Worm (Caenorhabditis elegans) whole organism, L1 larva: Measurements from ENCODE around the gene R03G8.3.

Experiments used
- F16B12.6 ChIP-seq: fragments of 150-350 bp; optimal IDR thresholded peaks from 2 replicates; lab custom pipeline; 2014; ENCODE audit warnings: missing biosample characterization, missing genetic modification characterization
- Y116A8C.19 ChIP-seq: sonication (generic microtip); optimal IDR thresholded peaks from 2 replicates; lab custom pipeline; 2016; ENCODE audit warnings: missing compliant biosample characterization, missing genetic modification characterization, borderline replicate concordance
- aha-1 ChIP-seq: fragments of 150-350 bp; optimal IDR thresholded peaks from 2 replicates; lab custom pipeline; 2014; ENCODE audit warnings: missing biosample characterization, missing genetic modification characterization
- aly-2 ChIP-seq: fragments of 150-350 bp; optimal IDR thresholded peaks from 2 replicates; lab custom pipeline; 2014; ENCODE audit warnings: missing biosample characterization, missing genetic modification characterization
- ama-1 ChIP-seq: fragments of 150-350 bp; optimal IDR thresholded peaks from 2 replicates; lab custom pipeline; 2014
- ceh-63 ChIP-seq: fragments of 200-800 bp; sonication (Bioruptor generic); optimal IDR thresholded peaks from 2 replicates; lab custom pipeline; 2018; ENCODE audit warnings: mild to moderate bottlenecking, missing genetic modification characterization, missing compliant biosample characterization
- ceh-90 ChIP-seq: sonication (generic microtip); optimal IDR thresholded peaks from 2 replicates; lab custom pipeline; 2016; ENCODE audit warnings: missing genetic modification characterization, missing compliant biosample characterization
- dsc-1 ChIP-seq: sonication (generic microtip); optimal IDR thresholded peaks from 2 replicates; lab custom pipeline; 2016; ENCODE audit warnings: mild to moderate bottlenecking, missing genetic modification characterization, missing compliant biosample characterization
- efl-1 ChIP-seq, 4 experiments: fragments of 150-350 bp; optimal IDR thresholded peaks in 3 of 4; peaks in 1 of 4; 1 replicate in 1 of 4; 2 replicates in 3 of 4; lab custom pipeline; 2014; ENCODE audit warnings: missing biosample characterization in 2 of 4, missing genetic modification characterization in 2 of 4, missing genetic modification reagents in 2 of 4
- efl-3 ChIP-seq: fragments of 200-800 bp; sonication (Bioruptor generic); optimal IDR thresholded peaks from 2 replicates; lab custom pipeline; 2018; ENCODE audit warnings: mild to moderate bottlenecking, missing genetic modification characterization, missing compliant biosample characterization
- egl-13 ChIP-seq: sonication (generic microtip); optimal IDR thresholded peaks from 2 replicates; lab custom pipeline; 2016; ENCODE audit warnings: missing genotype, missing genetic modification reagents, missing genetic modification characterization, missing compliant biosample characterization
- elt-2 ChIP-seq: sonication (generic microtip); optimal IDR thresholded peaks from 2 replicates; lab custom pipeline; 2016; ENCODE audit warnings: missing genetic modification characterization, mild to moderate bottlenecking, inconsistent platforms, missing compliant biosample characterization, missing genetic modification reagents
- elt-3 ChIP-seq, 6 experiments: fragments of 150-350 bp in 1 of 6; sonication (generic microtip); optimal IDR thresholded peaks; 2 replicates each; lab custom pipeline; 2017 to 2018; ENCODE audit warnings: missing biosample characterization in 6 of 6, missing genetic modification characterization in 6 of 6, inconsistent platforms in 1 of 6
- ets-5 ChIP-seq: fragments of 200-800 bp; sonication (Bioruptor generic); IDR thresholded peaks from 2 replicates; pipeline ENCODE4 v1.3.6; 2022; ENCODE audit warnings: missing genetic modification characterization, missing compliant biosample characterization
- fkh-10 ChIP-seq: sonication (generic microtip); optimal IDR thresholded peaks from 2 replicates; lab custom pipeline; 2017; ENCODE audit warnings: missing biosample characterization, missing genetic modification reagents, missing genetic modification characterization
- fkh-4 ChIP-seq: sonication (generic microtip); optimal IDR thresholded peaks from 2 replicates; lab custom pipeline; 2016; ENCODE audit warnings: missing compliant biosample characterization, missing genetic modification characterization, borderline replicate concordance
- hpl-2 ChIP-seq: fragments of 150-350 bp; optimal IDR thresholded peaks from 2 replicates; lab custom pipeline; 2014; ENCODE audit warnings: missing biosample characterization, missing genetic modification reagents, missing genetic modification characterization
- lin-14 ChIP-seq: fragments of 200-800 bp; sonication (Bioruptor generic); optimal IDR thresholded peaks from 2 replicates; lab custom pipeline; 2018; ENCODE audit warnings: mild to moderate bottlenecking, missing genetic modification characterization, moderate library complexity, missing compliant biosample characterization
- lin-15B ChIP-seq: fragments of 150-350 bp; sonication (generic microtip); optimal IDR thresholded peaks from 3 replicates; lab custom pipeline; 2014; ENCODE audit warnings: missing biosample characterization, missing genetic modification characterization
- lin-35 ChIP-seq, 2 experiments: fragments of 150-350 bp; optimal IDR thresholded peaks; 2 replicates each; lab custom pipeline; 2014; ENCODE audit warnings: missing biosample characterization in 2 of 2, missing genetic modification characterization in 2 of 2, missing genetic modification reagents in 2 of 2
- lir-3 ChIP-seq: sonication (generic microtip); optimal IDR thresholded peaks from 2 replicates; lab custom pipeline; 2016; ENCODE audit warnings: mild to moderate bottlenecking, missing genetic modification characterization, moderate library complexity, missing compliant biosample characterization; ENCODE audit not compliant: poor library complexity
- lsy-2 ChIP-seq, 2 experiments: fragments of 150-350 bp; optimal IDR thresholded peaks; 2 replicates each; lab custom pipeline; 2014; ENCODE audit warnings: missing biosample characterization in 2 of 2, missing genetic modification characterization in 2 of 2
- mab-9 ChIP-seq: fragments of 200-800 bp; sonication (Bioruptor generic); IDR thresholded peaks from 2 replicates; pipeline ENCODE4 v1.3.6; 2022; ENCODE audit warnings: missing genetic modification reagents, missing genetic modification characterization, missing compliant biosample characterization
- nhr-19 ChIP-seq: fragments of 200-800 bp; sonication (Bioruptor generic); conservative IDR thresholded peaks from 2 replicates; pipeline ENCODE4 v1.3.6; 2022; ENCODE audit warnings: missing genetic modification characterization, missing compliant biosample characterization
- nhr-237 ChIP-seq: fragments of 150-350 bp; optimal IDR thresholded peaks from 2 replicates; lab custom pipeline; 2014; ENCODE audit warnings: missing biosample characterization, missing genetic modification characterization
- nhr-77 ChIP-seq: fragments of 150-350 bp; optimal IDR thresholded peaks from 2 replicates; lab custom pipeline; 2014; ENCODE audit warnings: missing biosample characterization, missing genetic modification characterization
- nhr-84 ChIP-seq: sonication (generic microtip); optimal IDR thresholded peaks from 2 replicates; lab custom pipeline; 2017; ENCODE audit warnings: missing biosample characterization, missing genetic modification characterization
- nhr-90 ChIP-seq: sonication (generic microtip); optimal IDR thresholded peaks from 2 replicates; lab custom pipeline; 2016; ENCODE audit warnings: mild to moderate bottlenecking, missing genetic modification characterization, missing compliant biosample characterization; ENCODE audit not compliant: poor library complexity
- pag-3 ChIP-seq: sonication (generic microtip); optimal IDR thresholded peaks from 2 replicates; lab custom pipeline; 2017; ENCODE audit warnings: missing genetic modification characterization, mild to moderate bottlenecking, missing compliant biosample characterization, antibody characterized with exemption, borderline replicate concordance; ENCODE audit not compliant: insufficient read depth
- rnt-1 ChIP-seq: sonication (generic microtip); optimal IDR thresholded peaks from 2 replicates; lab custom pipeline; 2016; ENCODE audit warnings: mild to moderate bottlenecking, missing genetic modification characterization, moderate library complexity, missing compliant biosample characterization
- sptf-1 ChIP-seq: fragments of 150-350 bp; optimal IDR thresholded peaks from 2 replicates; lab custom pipeline; 2014; ENCODE audit warnings: missing biosample characterization, missing genetic modification characterization
- unc-62 ChIP-seq: fragments of 150-350 bp; optimal IDR thresholded peaks from 2 replicates; lab custom pipeline; 2014; ENCODE audit warnings: missing biosample characterization, missing genetic modification reagents, missing genetic modification characterization
- unc-86 ChIP-seq: sonication (generic microtip); optimal IDR thresholded peaks from 2 replicates; lab custom pipeline; 2016; ENCODE audit warnings: missing genetic modification characterization, missing compliant biosample characterization
- ztf-11 ChIP-seq, 2 experiments: sonication (generic microtip); optimal IDR thresholded peaks; 2 replicates each; lab custom pipeline; 2016 to 2017; ENCODE audit warnings: missing genetic modification characterization in 2 of 2, missing biosample characterization in 1 of 2, missing compliant biosample characterization in 1 of 2

R03G8.3 gene

DNA sequence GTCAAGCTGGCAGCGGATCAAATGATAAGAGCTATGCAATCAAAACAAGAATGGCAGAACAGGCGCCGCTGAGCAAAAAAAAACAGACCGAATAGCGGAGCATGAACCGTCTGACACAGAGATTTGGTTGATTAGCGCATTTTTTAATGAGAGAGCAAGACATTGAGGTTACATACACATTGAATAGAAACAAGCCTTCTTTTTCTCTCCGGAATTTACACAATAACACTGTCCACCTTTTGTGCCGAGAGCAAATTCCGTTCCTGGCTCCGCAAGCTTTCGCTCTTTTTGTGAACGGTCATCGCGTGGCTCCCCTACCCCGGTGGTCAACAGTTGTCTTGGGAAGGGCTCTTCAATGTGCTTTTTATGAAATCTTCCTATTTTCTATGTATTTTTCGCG lies 35.2 kb upstream of the R03G8.3 start, which contains the start of gene K03A11.6:
TSS of gene K03A11.6 (plus strand) at position 301 of the 400 bp plus-strand sequence.
- TF ChIP-seq egl-13 (no peak), nhr-77 (tag; lab: Kevin White, UChicago) (no peak), rnt-1 (no peak), ceh-63 (GFP tag; lab: Kevin White, UChicago) (no peak)
- TF ChIP-seq, all 84 proteins: peak for 0

ce11 chrX:13059984-13060383 lies 30.8 kb upstream of the R03G8.3 start:
- TF ChIP-seq rnt-1 (no peak), nhr-90 (tag; lab: Kevin White, UChicago) (peak; percentile 40), ama-1 (lab: Kevin White, UChicago) (no peak), lsy-2 (tag; optimal IDR thresholded peaks at IDR 0.05; lab: Kevin White, UChicago) (no peak), fkh-4 (no peak), elt-2 (tag; lab: Kevin White, UChicago) (peak; percentile 76), lin-35 (GFP tag; optimal IDR thresholded peaks at IDR 0.05; lab: Kevin White, UChicago) (peak in 1 of 2 experiments; percentile 36), lin-14 (GFP tag; lab: Kevin White, UChicago) (peak; percentile 2), elt-3 (tag; optimal IDR thresholded peaks at IDR 0.05; lab: Kevin White, UChicago) (no peak), sptf-1 (tag; lab: Kevin White, UChicago) (no peak), lin-15B (tag; lab: Kevin White, UChicago) (no peak), ets-5 (GFP tag; lab: Robert Waterston, UW) (no peak), hpl-2 (GFP tag; lab: Kevin White, UChicago) (no peak)

DNA sequence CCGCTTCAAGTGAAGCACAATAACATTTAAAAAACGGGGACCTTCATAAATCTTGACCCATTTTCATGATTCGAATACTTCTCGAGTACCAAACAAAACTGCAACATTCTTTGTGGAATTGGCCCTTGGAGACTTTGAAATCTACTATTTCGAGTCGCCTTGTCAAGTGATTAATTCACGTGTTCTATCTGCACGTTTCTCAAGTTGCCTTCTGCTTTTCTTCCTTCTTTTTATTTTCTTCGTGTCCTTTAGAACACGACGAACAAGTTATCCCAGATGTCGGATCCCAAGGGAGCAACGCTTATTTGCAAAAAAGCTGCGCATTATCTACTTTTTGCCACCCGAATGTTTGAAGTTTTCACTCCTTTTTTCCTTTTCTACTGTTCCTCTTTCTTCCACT lies 29.4 kb upstream of the R03G8.3 start:
- TF ChIP-seq fkh-10 (GFP tag; lab: Kevin White, UChicago) (no peak), unc-86 (tag; lab: Kevin White, UChicago) (no peak), aha-1 (tag; lab: Kevin White, UChicago) (no peak), unc-62 (no peak), hpl-2 (GFP tag; lab: Kevin White, UChicago) (no peak), lir-3 (tag; lab: Kevin White, UChicago) (no peak), elt-3 (tag; optimal IDR thresholded peaks at IDR 0.05; lab: Kevin White, UChicago) (no peak), dsc-1 (tag; lab: Kevin White, UChicago) (no peak), pag-3 (no peak), lsy-2 (tag; optimal IDR thresholded peaks at IDR 0.05; lab: Kevin White, UChicago) (no peak), ztf-11 (tag; optimal IDR thresholded peaks at IDR 0.05; lab: Kevin White, UChicago) (no peak), efl-3 (GFP tag; lab: Kevin White, UChicago) (no peak), aly-2 (tag; lab: Kevin White, UChicago) (no peak), efl-1 (optimal IDR thresholded peaks at IDR 0.05; lab: Kevin White, UChicago) (no peak), efl-1 (GFP tag; optimal IDR thresholded peaks at IDR 0.05 in 1 of 2; lab: Kevin White, UChicago) (no peak), F16B12.6 (tag; lab: Kevin White, UChicago) (no peak), ets-5 (GFP tag; lab: Robert Waterston, UW) (no peak), ceh-63 (GFP tag; lab: Kevin White, UChicago) (no peak)

DNA sequence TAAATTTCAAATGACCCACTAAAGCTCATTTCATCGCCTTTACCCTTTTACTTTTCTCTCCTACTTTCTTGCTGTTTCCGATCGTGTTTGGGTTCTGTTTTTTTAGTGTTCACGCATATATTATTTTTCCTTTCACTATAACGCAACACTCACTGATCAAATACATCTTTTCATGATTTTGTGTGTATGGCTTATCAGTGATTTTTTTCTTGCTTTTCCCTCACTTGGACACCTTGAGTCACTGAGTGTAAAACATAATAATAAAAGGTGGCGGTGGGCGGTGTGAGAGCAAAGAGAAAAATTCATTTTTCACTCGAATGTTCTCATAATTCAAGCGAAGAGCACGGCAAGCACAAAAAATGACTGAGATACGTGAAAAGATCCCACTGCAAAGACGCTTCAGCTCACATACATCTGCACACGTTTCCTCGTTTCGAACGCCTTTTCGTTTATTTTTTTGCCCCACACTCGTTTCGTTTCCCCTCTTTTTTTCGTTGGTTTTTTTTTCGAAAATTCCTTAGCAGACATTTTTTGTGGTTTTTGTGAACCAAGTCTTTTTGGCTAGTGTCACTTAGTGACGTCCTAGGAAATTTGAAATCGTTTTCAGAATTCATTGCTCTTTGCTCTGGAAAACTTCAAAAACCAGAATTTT lies 27.7 kb upstream of the R03G8.3 start, which contains the start of gene K03A11.5:
TSS of gene K03A11.5 (plus strand) at position 602 of the 652 bp plus-strand sequence.
- TF ChIP-seq Y116A8C.19 (tag; lab: Kevin White, UChicago) (no peak), lin-14 (GFP tag; lab: Kevin White, UChicago) (no peak), ceh-90 (no peak), mab-9 (GFP tag; lab: Robert Waterston, UW) (no peak), nhr-237 (tag; lab: Kevin White, UChicago) (no peak), nhr-84 (tag; lab: Kevin White, UChicago) (no peak), nhr-19 (GFP tag; lab: Robert Waterston, UW) (no peak), ama-1 (lab: Kevin White, UChicago) (no peak)
